Fruit fly (Drosophila melanogaster): ENCODE data around the gene Cpr97Ea.

Gene Cpr97Ea

dm6 chr3R:27108111-27108510 lies 20.5 kb upstream of the Cpr97Ea start:
- no peak for TF ChIP-seq CG17801 (GFP tag; optimal IDR thresholded peaks at IDR 0.05; ENCODE audit: partially characterized antibody)

DNA sequence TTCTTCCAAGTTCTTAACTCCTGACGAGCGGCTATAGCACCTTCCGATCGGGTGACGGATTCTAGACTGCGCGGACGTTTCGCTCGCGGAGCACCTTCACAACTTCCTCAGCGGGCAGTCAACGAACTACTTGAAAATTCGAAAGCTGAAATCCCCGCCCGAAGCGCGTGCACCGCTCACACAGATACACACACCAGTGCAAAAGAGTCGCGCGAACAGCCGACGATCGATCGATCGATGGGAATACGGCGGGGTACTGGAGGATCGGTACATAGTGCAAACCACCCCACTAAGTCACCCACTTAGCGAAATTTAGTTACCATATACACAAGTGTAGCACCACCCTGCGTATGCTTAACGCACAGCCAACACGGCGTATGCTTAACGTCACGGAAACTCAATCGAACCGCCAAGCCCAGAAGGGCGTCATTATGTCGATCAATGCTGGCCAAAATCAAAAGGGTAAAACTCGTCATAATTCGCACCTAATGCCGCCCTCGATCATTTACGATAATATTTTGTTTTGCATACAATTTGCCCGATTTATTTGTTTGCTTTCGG lies 18.6 kb upstream of the Cpr97Ea start, which contains the start of gene CAH9:
CAH9 (minus strand) TSS at position 51 of the 561 bp plus-strand sequence.
- TF ChIP-seq CG17801 (GFP tag; optimal IDR thresholded peaks at IDR 0.05; ENCODE audit: partially characterized antibody): no peak

dm6 chr3R:27105439-27105838 lies 17.9 kb upstream of the Cpr97Ea start:
- TF ChIP-seq CG17801 (GFP tag; optimal IDR thresholded peaks at IDR 0.05; ENCODE audit: partially characterized antibody): no peak

dm6 chr3R:27100930-27101329 lies 13.4 kb upstream of the Cpr97Ea start, which contains the start of gene Jhbp11:
Gene Jhbp11 (plus strand): TSS chr3R:27101230.
- no peak for TF ChIP-seq CG17801 (GFP tag; optimal IDR thresholded peaks at IDR 0.05; ENCODE audit: partially characterized antibody)

DNA sequence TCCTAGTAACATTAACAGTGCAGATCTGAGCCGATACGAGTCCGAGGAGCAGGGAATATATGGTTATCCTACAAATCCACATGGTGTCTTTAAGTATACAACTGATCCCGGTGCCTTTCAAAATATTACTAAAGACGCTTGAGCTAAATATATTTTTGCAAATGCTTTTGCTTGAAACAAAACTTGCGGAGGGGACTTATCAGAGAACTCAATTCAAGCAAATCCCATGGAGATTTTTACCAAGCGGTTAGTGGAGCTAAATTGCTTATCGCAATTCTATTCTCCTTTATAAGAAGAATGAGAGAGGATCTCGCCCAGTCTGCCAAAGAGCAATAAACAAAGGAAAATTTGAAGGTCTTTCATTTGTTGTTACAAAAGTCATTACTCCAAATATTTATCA lies 12.0 kb upstream of the Cpr97Ea start, which contains the start of gene eater:
eater (minus strand) TSS at position 101 of the 400 bp plus-strand sequence.
- TF ChIP-seq CG17801 (GFP tag; optimal IDR thresholded peaks at IDR 0.05; ENCODE audit: partially characterized antibody): no peak

- TF ChIP-seq CG17801 (GFP tag; optimal IDR thresholded peaks at IDR 0.05; ENCODE audit: partially characterized antibody): no peak
Measured at dm6 chr3R:27098638-27099037, 11.1 kb upstream of the Cpr97Ea start.

dm6 chr3R:27094233-27094632 lies 6.7 kb upstream of the Cpr97Ea start, which contains the start of gene CG14259:
Gene CG14259 (plus strand): TSS chr3R:27094533.
- TF ChIP-seq CG17801 (GFP tag; optimal IDR thresholded peaks at IDR 0.05; ENCODE audit: partially characterized antibody): no peak

DNA sequence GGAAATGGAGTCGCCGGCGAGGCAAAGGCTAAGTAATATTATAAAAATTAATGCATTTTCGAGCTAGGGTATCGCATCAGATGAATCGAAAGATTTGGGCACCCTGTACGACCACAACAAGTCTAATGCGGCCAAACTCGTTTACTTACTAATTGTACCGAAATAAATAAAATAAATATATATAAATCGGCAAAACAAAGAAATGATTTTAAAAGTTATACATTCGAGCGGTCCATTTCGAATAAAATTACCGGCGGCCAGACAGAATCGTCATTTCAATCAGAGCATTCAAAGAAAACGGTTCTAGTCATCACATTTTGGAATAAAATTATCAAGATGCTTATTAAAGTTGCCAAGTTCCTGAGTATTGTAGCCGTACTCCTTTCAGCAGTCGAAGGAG lies 5.3 kb upstream of the Cpr97Ea start, which contains the start of gene CG14258:
CG14258 (plus strand) TSS at position 301 of the 400 bp plus-strand sequence.
- TF ChIP-seq CG17801 (GFP tag; optimal IDR thresholded peaks at IDR 0.05; ENCODE audit: partially characterized antibody): no peak

DNA sequence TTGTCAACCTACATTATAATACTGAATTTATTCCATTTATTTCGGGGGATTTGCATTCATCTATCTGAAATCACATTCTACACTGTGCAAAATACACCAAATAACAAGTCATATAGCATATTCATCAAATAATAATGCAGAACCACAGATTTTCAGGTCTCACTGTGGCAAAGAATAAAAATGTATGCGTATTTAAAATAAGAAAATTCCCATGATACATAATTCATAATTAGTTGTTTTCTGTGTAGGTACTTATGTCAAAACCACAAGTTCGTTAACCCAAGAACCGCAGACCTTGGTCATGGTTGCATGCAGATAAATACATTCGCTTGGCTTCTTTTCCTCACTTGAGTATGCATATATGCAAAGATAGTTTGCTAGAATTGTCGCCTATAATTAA lies 4.7 kb upstream of the Cpr97Ea start:
- TF ChIP-seq CG17801 (GFP tag; optimal IDR thresholded peaks at IDR 0.05; ENCODE audit: partially characterized antibody): no peak

- no peak for TF ChIP-seq CG17801 (GFP tag; optimal IDR thresholded peaks at IDR 0.05; ENCODE audit: partially characterized antibody)
Measured at dm6 chr3R:27091106-27091505, 3.5 kb upstream of the Cpr97Ea start, which contains the start of gene Cpr97Eb. Gene Cpr97Eb (minus strand): TSS chr3R:27091130.

DNA sequence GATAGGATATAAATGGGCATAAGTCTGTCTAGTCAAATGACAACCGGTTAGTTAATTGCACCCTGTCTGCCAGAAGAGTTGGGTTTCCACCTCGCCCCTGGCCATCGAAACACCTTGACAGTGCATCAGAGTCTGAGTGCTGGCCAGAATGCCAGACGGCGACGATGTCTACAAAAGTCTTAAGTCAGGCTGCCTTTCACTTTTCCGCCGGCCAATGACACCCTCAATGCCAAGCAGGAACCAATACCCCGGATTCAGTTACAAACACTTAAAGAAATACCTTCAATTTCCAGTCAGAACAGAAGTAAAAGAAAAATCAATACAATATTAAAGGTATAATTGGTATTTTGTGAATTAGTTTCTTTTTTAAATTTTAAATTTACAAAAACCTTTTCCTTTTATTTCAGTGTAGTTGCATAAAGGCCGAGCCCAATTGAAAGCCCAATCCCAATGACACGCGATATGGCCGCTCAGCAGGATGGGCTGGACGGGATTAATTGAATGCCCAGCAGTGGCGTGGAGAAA lies 3.0 kb downstream of the Cpr97Ea start:
- no peak for TF ChIP-seq CG17801 (GFP tag; optimal IDR thresholded peaks at IDR 0.05; ENCODE audit: partially characterized antibody)

DNA sequence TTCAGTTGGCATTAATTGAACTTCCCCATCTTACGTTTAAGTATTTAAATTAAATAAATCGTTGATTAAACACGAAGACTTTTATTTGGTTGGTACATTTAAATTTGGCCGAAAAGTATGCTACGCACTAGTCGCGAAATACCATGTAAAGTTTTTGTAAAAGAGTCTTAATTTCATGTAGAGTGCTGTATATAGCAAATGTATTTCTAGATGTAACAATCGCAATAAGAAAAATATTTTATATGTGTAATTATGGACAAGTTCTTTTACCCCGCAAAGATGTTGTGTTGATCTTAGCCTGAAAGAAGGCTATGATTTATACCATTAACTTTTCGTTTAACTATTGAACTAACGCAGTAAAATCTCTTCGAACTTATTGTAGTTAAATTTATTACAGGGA lies 4.8 kb downstream of the Cpr97Ea start:
- no peak for TF ChIP-seq CG17801 (GFP tag; optimal IDR thresholded peaks at IDR 0.05; ENCODE audit: partially characterized antibody)

- TF ChIP-seq CG17801 (GFP tag; optimal IDR thresholded peaks at IDR 0.05; ENCODE audit: partially characterized antibody): no peak
Measured at dm6 chr3R:27076618-27077017, 11.0 kb downstream of the Cpr97Ea start.

dm6 chr3R:27075694-27076093 lies 11.9 kb downstream of the Cpr97Ea start, which contains the start of gene CG14257:
Gene CG14257 (plus strand): TSS chr3R:27075870.
- TF ChIP-seq CG17801 (GFP tag; optimal IDR thresholded peaks at IDR 0.05; ENCODE audit: partially characterized antibody): no peak

dm6 chr3R:27070906-27071498 lies 16.6 kb downstream of the Cpr97Ea start:
- TF ChIP-seq CG17801 (GFP tag; optimal IDR thresholded peaks at IDR 0.05; ENCODE audit: partially characterized antibody): no peak

Data from ovary, adult (tissue).